Worm (Caenorhabditis elegans): ENCODE data around the gene F22F7.2.
"Not testable (repeated sequence)": the region's sequence is repeated elsewhere in the genome, so short reads cannot be mapped to it uniquely, and the experiment has no call there.

F22F7.2 gene

DNA sequence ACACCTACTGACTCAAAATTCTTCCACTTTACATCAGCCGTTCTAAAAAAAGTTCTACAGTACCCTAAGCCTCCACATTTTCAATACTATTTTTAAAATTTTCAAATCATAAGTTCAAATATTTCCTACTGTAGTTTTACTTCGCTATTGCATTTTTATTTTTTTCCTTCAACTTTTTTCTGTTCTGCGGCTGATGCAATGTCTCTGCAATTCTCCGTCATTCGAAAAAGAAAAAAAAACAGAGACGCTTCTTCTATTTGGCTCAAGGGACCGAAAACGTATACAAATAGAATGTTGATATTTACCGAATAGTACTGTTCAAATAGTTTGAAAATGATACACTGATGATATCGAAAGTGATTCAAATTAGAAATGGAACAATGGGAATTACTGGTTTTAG, 15.7 kb downstream of the F22F7.2 start:
- peak; percentile 98 for TF ChIP-seq nhr-129 (tag; optimal IDR thresholded peaks at IDR 0.05)
- TF ChIP-seq alr-1 (tag; optimal IDR thresholded peaks at IDR 0.05), result no peak
- TF ChIP-seq zag-1 (tag; optimal IDR thresholded peaks at IDR 0.05), result no peak
- TF ChIP-seq nhr-11 (tag; optimal IDR thresholded peaks at IDR 0.05), result no peak

DNA sequence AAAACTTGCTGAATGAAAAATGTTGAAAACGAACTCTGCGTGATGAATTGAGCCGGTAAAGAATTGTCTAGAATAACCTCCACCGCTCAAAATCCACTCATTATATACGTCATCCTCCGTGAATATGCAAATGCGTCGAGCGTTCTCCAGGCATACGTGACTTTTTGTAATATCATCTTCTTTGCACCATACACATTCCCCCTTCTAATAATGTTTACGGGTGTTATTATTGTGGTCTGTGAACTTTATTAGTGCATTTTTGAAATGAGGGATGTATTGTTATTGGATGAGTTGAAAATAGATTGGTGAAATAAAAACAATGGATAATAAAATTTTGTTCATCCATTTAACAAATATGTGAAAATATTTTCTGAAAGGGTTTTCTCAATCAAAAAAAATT, 17.3 kb downstream of the F22F7.2 start, which contains the start of gene F22F7.7:
F22F7.7 (minus strand) TSS at position 125 of the 400 bp plus-strand sequence.
- TF ChIP-seq zag-1 (tag; optimal IDR thresholded peaks at IDR 0.05) (no peak), sma-3 (GFP tag; optimal IDR thresholded peaks at IDR 0.05) (no peak), aly-2 (tag; optimal IDR thresholded peaks at IDR 0.05) (no peak), ceh-82 (tag; optimal IDR thresholded peaks at IDR 0.05) (no peak), nhr-6 (tag; optimal IDR thresholded peaks at IDR 0.05) (no peak), sma-9 (GFP tag; optimal IDR thresholded peaks at IDR 0.05) (no peak), sma-9 (tag; optimal IDR thresholded peaks at IDR 0.05) (no peak), dmd-4 (tag; optimal IDR thresholded peaks at IDR 0.05) (no peak), lin-11 (tag; optimal IDR thresholded peaks at IDR 0.05) (no peak), ztf-4 (tag; optimal IDR thresholded peaks at IDR 0.05) (no peak), nhr-21 (tag; optimal IDR thresholded peaks at IDR 0.05) (no peak), R02D3.7 (tag; optimal IDR thresholded peaks at IDR 0.05) (no peak), crh-2 (tag; optimal IDR thresholded peaks at IDR 0.05) (no peak), nhr-23 (tag; optimal IDR thresholded peaks at IDR 0.05) (no peak)

DNA sequence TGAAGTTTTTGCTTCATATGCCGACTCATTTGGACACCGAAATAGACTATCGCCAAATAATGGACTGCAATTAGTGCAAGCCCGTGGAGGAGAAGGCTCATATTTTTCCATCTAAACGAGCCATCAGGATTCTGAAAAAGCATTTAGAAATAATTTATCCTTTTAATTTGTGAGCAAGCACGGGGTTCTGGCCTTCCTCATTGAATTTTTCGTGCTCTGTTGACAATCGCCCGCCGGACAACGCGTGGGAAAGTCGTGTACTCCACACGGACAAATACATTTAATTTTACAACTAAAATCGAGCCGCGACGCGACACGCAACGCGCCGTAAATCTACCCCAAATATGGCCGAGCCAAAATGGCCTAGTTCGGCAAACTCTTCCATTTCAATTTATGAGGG, 21.8 kb downstream of the F22F7.2 start, which contains the start of gene F22F7.12:
F22F7.12 (minus strand) TSS at position 101 of the 400 bp plus-strand sequence.
- not testable (repeated sequence) for TF ChIP-seq nhr-23, nhr-11, gmeb-1 (tag; optimal IDR thresholded peaks at IDR 0.05)

DNA sequence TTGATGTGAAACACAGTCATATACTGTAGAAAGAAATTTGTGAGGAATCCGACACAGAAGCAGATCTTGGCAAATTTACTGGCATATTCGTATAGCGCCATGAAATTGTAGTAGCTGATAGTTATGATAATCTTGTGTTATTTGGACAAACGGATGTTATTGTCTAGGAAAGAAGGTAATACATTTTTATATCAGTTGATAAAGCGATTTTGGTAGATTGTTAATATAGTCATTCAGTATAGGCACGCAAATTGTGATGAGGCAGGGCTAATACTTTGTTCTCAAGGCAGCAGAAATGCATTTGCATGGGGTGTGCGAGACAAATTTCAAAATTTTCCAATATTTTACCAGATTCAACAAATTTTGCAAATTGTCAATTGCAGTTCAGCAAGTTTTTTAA, 23.5 kb downstream of the F22F7.2 start, which contains the start of gene str-52:
str-52 (minus strand) TSS at position 101 of the 400 bp plus-strand sequence.
- TF ChIP-seq zag-1 (tag; optimal IDR thresholded peaks at IDR 0.05) (no peak), aly-2 (tag; optimal IDR thresholded peaks at IDR 0.05) (no peak), C34F6.9 (tag; optimal IDR thresholded peaks at IDR 0.05) (no peak), crh-2 (tag; optimal IDR thresholded peaks at IDR 0.05) (no peak), nhr-237 (tag; optimal IDR thresholded peaks at IDR 0.05) (no peak), nhr-25 (tag; optimal IDR thresholded peaks at IDR 0.05) (no peak), lsy-2 (tag; optimal IDR thresholded peaks at IDR 0.05) (no peak), sma-3 (GFP tag; optimal IDR thresholded peaks at IDR 0.05) (no peak), ama-1 (optimal IDR thresholded peaks at IDR 0.05) (no peak)

DNA sequence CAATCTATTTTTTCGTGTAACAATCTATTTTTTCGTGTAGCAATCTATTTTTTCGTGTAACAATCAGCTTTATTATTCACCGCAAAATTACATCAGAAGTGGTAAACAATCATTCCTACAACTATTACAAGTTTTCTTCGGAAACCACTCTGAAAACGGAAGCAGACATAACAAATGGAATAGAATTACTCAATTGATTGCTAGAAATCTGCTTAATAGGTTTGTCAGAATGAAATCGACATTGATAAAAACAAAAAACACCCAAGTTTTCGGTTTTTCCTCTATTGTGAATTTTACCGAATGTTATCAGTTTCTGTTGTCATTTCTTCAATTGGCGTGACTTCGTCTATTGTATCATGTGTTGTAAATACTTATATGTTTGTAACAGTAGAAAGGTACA, 24.2 kb downstream of the F22F7.2 start, which contains the start of gene srbc-20:
srbc-20 (plus strand) TSS at position 301 of the 400 bp plus-strand sequence.
- TF ChIP-seq ztf-4 (tag; optimal IDR thresholded peaks at IDR 0.05), result no peak
- TF ChIP-seq peb-1 (tag; optimal IDR thresholded peaks at IDR 0.05), result no peak
- no peak for TF ChIP-seq dmd-4 (tag; optimal IDR thresholded peaks at IDR 0.05)
- TF ChIP-seq gmeb-1 (tag; optimal IDR thresholded peaks at IDR 0.05), result no peak
- no peak for TF ChIP-seq unc-39 (tag; optimal IDR thresholded peaks at IDR 0.05)
- TF ChIP-seq mbf-1 (tag; optimal IDR thresholded peaks at IDR 0.05), result no peak
- TF ChIP-seq snpc-4 (tag; optimal IDR thresholded peaks at IDR 0.05), result no peak
- TF ChIP-seq F13H6.1 (tag; optimal IDR thresholded peaks at IDR 0.05), result no peak
- TF ChIP-seq alr-1 (tag; optimal IDR thresholded peaks at IDR 0.05), result no peak
- TF ChIP-seq ama-1 (optimal IDR thresholded peaks at IDR 0.05), result no peak
- TF ChIP-seq fos-1 (tag; optimal IDR thresholded peaks at IDR 0.05), result no peak
- TF ChIP-seq R02D3.7 (tag; optimal IDR thresholded peaks at IDR 0.05), result no peak
- TF ChIP-seq aly-2 (tag; optimal IDR thresholded peaks at IDR 0.05), result no peak
- TF ChIP-seq lin-11 (tag; optimal IDR thresholded peaks at IDR 0.05), result no peak
- no peak for TF ChIP-seq lin-39 (tag; optimal IDR thresholded peaks at IDR 0.05)
- no peak for TF ChIP-seq nhr-237 (tag; optimal IDR thresholded peaks at IDR 0.05)

DNA sequence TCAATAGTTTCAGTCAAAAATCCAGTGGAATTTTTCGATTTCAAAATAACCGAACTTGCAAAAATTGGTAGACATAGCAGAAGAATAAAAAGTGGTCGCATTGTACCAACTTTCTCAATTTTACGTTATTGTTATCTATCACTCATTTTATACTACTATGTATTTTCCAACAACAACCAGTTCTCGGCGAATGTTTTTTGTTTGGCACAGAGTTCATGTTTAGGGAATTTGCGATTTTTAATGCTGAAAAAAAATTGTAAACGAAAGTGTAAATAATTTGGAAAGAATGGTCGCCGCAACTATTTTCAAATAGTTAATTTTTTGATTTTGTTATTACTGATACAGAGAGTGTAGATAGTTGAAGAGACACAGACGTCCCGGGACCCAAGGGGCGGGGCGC, 26.9 kb downstream of the F22F7.2 start, which contains the start of gene C45H4.21:
C45H4.21 (minus strand) TSS at position 101 of the 400 bp plus-strand sequence.
- no peak for TF ChIP-seq elt-3 (tag; optimal IDR thresholded peaks at IDR 0.05)
- TF ChIP-seq nhr-12 (tag; optimal IDR thresholded peaks at IDR 0.05), result no peak
- no peak for TF ChIP-seq egl-27 (tag; optimal IDR thresholded peaks at IDR 0.05)
- TF ChIP-seq lin-39 (tag; optimal IDR thresholded peaks at IDR 0.05), result no peak
- no peak for TF ChIP-seq nhr-237 (tag; optimal IDR thresholded peaks at IDR 0.05)
- TF ChIP-seq ceh-82 (tag; optimal IDR thresholded peaks at IDR 0.05), result no peak
- TF ChIP-seq ZK546.5 (tag; optimal IDR thresholded peaks at IDR 0.05), result no peak
- TF ChIP-seq gmeb-1 (tag; optimal IDR thresholded peaks at IDR 0.05), result no peak
- TF ChIP-seq dmd-4 (tag; optimal IDR thresholded peaks at IDR 0.05), result no peak
- no peak for TF ChIP-seq sem-4 (tag; optimal IDR thresholded peaks at IDR 0.05)
- TF ChIP-seq unc-55 (GFP tag; optimal IDR thresholded peaks at IDR 0.05), result no peak
- no peak for TF ChIP-seq zag-1 (tag; optimal IDR thresholded peaks at IDR 0.05)
- TF ChIP-seq blmp-1 (tag; optimal IDR thresholded peaks at IDR 0.05; ENCODE audit: insufficient read depth), result no peak
- no peak for TF ChIP-seq fos-1 (tag; optimal IDR thresholded peaks at IDR 0.05)
- TF ChIP-seq unc-62 (GFP tag; optimal IDR thresholded peaks at IDR 0.05), result no peak
- TF ChIP-seq ztf-4 (tag; optimal IDR thresholded peaks at IDR 0.05), result no peak
- TF ChIP-seq crh-2 (tag; optimal IDR thresholded peaks at IDR 0.05), result no peak
- no peak for TF ChIP-seq snpc-4 (tag; optimal IDR thresholded peaks at IDR 0.05)

Data from whole organism, L2 larva.